Worm (Caenorhabditis elegans) whole organism, L4 larva: ENCODE results near the gene lgc-47.

ENCODE experiments used
- F10B5.3 ChIP-seq: sonication (generic microtip); optimal IDR thresholded peaks from 2 replicates; lab custom pipeline; 2016; ENCODE audit warnings: mild to moderate bottlenecking, missing genetic modification characterization, missing compliant biosample characterization
- ama-1 ChIP-seq: fragments of 150-350 bp; optimal IDR thresholded peaks from 2 replicates; lab custom pipeline; 2014; ENCODE audit warnings: inconsistent platforms, mixed read lengths
- dpl-1 ChIP-seq: fragments of 150-350 bp; optimal IDR thresholded peaks from 2 replicates; lab custom pipeline; 2014; ENCODE audit warnings: missing biosample characterization, missing genetic modification reagents, missing genetic modification characterization
- lim-7 ChIP-seq: fragments of 200-800 bp; sonication (Bioruptor generic); IDR thresholded peaks from 2 replicates; pipeline ENCODE4 v1.3.6; 2022; ENCODE audit warnings: missing genetic modification characterization, missing compliant biosample characterization
- lin-1 ChIP-seq: fragments of 200-800 bp; sonication (Bioruptor generic); IDR thresholded peaks from 2 replicates; pipeline ENCODE4 v1.3.6; 2022; ENCODE audit warnings: missing genetic modification reagents, missing genetic modification characterization, missing compliant biosample characterization
- mxl-2 ChIP-seq: fragments of 200-800 bp; sonication (Bioruptor generic); conservative IDR thresholded peaks from 2 replicates; pipeline ENCODE4 v1.3.6; 2022; ENCODE audit warnings: missing genetic modification reagents, missing genetic modification characterization, missing compliant biosample characterization
- nhr-237 ChIP-seq: sonication (generic microtip); optimal IDR thresholded peaks from 2 replicates; lab custom pipeline; 2017; ENCODE audit warnings: missing biosample characterization, missing genetic modification characterization
- nhr-77 ChIP-seq: fragments of 150-350 bp; optimal IDR thresholded peaks from 2 replicates; lab custom pipeline; 2014; ENCODE audit warnings: missing biosample characterization, missing genetic modification characterization
- pha-4 ChIP-seq, 2 experiments: fragments of 150-350 bp in 1 of 2; fragments of 200-800 bp in 1 of 2; sonication (Bioruptor generic) in 1 of 2; IDR thresholded peaks in 1 of 2; optimal IDR thresholded peaks in 1 of 2; 2 replicates each; pipeline versions ENCODE4 v1.3.6 to Lab custom; 2014 to 2022; ENCODE audit warnings: missing genetic modification characterization in 2 of 2, missing genetic modification reagents in 2 of 2, missing biosample characterization in 1 of 2, missing compliant biosample characterization in 1 of 2
- skn-1 ChIP-seq: fragments of 150-350 bp; optimal IDR thresholded peaks from 2 replicates; lab custom pipeline; 2014; ENCODE audit warnings: missing biosample characterization, missing genetic modification characterization
- snpc-4 ChIP-seq: fragments of 150-350 bp; optimal IDR thresholded peaks from 2 replicates; lab custom pipeline; 2014; ENCODE audit warnings: missing biosample characterization, missing genetic modification characterization
- unc-39 ChIP-seq: sonication (generic microtip); optimal IDR thresholded peaks from 2 replicates; lab custom pipeline; 2017; ENCODE audit warnings: missing biosample characterization, missing genetic modification characterization
- zfp-2 ChIP-seq: sonication (generic microtip); optimal IDR thresholded peaks from 2 replicates; lab custom pipeline; 2016; ENCODE audit warnings: mild to moderate bottlenecking, missing genetic modification characterization, missing compliant biosample characterization

ce11 chrX:9795579-9795978, 11.9 kb downstream of the lgc-47 start:
- no peak for TF ChIP-seq pha-4 (GFP tag; IDR thresholded peaks at IDR 0.05; lab: Robert Waterston, UW)
- TF ChIP-seq pha-4 (tag; optimal IDR thresholded peaks at IDR 0.05; lab: Kevin White, UChicago): no peak
- no peak for TF ChIP-seq nhr-237
- TF ChIP-seq F10B5.3 (tag; lab: Kevin White, UChicago): no peak
- no peak for TF ChIP-seq skn-1
- no peak for TF ChIP-seq lin-1 (GFP tag; lab: Robert Waterston, UW)
- no peak for TF ChIP-seq mxl-2 (GFP tag; lab: Robert Waterston, UW)
- no peak for TF ChIP-seq lim-7
- TF ChIP-seq nhr-77: no peak
- no peak for TF ChIP-seq ama-1 (lab: Kevin White, UChicago)
- no peak for TF ChIP-seq unc-39 (tag; lab: Kevin White, UChicago)
- no peak for TF ChIP-seq dpl-1 (GFP tag; lab: Kevin White, UChicago)
- no peak for TF ChIP-seq zfp-2 (tag; lab: Kevin White, UChicago)
- TF ChIP-seq snpc-4 (tag; lab: Kevin White, UChicago): no peak
